Worm (Caenorhabditis elegans): ENCODE results near the gene Y67A10A.7.

Gene Y67A10A.7

DNA sequence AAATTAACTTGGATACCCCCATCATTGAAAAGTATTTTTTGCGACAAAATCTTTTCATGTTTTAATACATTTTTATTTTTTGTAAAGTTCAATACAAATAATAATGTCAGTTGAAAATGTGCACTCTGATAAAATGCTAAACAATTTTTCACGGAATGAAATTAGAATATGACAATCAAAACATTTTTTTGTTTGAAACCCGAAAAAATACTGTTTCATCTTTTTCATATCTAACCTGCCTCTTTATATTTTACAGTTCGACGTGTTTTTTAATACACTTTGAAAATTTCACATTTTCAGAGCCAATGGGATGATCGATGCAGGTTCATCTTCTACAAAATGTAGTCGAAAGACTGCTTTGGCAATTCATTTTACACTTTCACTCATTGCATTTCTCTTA lies 19.9 kb downstream of the Y67A10A.7 start, which contains the start of gene clc-8:
Gene clc-8 (plus strand): TSS at position 301 of the 400 bp plus-strand sequence.
- TF ChIP-seq ceh-13 (GFP tag; optimal IDR thresholded peaks at IDR 0.05) = no peak
- no peak for TF ChIP-seq pes-1 (GFP tag; IDR thresholded peaks at IDR 0.05)
- TF ChIP-seq hmbx-1 (tag; optimal IDR thresholded peaks at IDR 0.05) = no peak
- TF ChIP-seq hnd-1 (tag; optimal IDR thresholded peaks at IDR 0.05) = no peak
- no peak for TF ChIP-seq ets-7 (tag; optimal IDR thresholded peaks at IDR 0.05)
- no peak for TF ChIP-seq scrt-1 (GFP tag; IDR thresholded peaks at IDR 0.05)
- TF ChIP-seq sea-1 (GFP tag; conservative IDR thresholded peaks at IDR 0.05) = no peak
- no peak for TF ChIP-seq ceh-36 (tag; optimal IDR thresholded peaks at IDR 0.05)
- TF ChIP-seq ama-1 (optimal IDR thresholded peaks at IDR 0.05) = no peak
- no peak for TF ChIP-seq tbx-37 (GFP tag; conservative IDR thresholded peaks at IDR 0.05)
- TF ChIP-seq flt-1 (GFP tag; IDR thresholded peaks at IDR 0.05) = no peak
- TF ChIP-seq tra-4 (tag; optimal IDR thresholded peaks at IDR 0.05) = no peak
- no peak for TF ChIP-seq tbx-11 (GFP tag; IDR thresholded peaks at IDR 0.05)
- no peak for TF ChIP-seq B0310.2 (tag; optimal IDR thresholded peaks at IDR 0.05)
- TF ChIP-seq F13C5.2 (tag; optimal IDR thresholded peaks at IDR 0.05) = no peak

DNA sequence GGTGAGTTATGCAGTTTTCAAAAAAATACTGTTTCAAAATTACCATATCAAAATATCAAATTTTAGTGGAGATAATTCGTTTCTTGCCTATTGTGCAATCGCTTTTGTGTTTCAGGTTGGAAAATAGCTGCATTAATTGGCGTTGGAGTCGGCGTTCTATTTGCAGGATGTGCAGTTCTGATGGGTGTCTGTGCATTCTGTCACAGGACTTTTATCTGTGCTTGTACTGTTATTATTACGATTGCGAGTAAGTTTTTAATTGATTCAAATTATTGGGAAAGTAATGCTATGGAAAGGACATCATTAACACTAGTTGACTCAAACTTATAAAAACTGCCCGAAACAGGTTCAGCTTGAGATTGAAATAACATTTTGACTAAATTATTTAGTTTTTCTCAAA lies 20.9 kb downstream of the Y67A10A.7 start:
- no peak for TF ChIP-seq sea-1 (GFP tag; conservative IDR thresholded peaks at IDR 0.05)
- no peak for TF ChIP-seq hmg-4 (GFP tag; optimal IDR thresholded peaks at IDR 0.05)
- no peak for TF ChIP-seq hmbx-1 (tag; optimal IDR thresholded peaks at IDR 0.05)
- TF ChIP-seq B0310.2 (tag; optimal IDR thresholded peaks at IDR 0.05) = no peak
- no peak for TF ChIP-seq tra-4 (tag; optimal IDR thresholded peaks at IDR 0.05)
- TF ChIP-seq pes-1 (GFP tag; IDR thresholded peaks at IDR 0.05) = no peak
- no peak for TF ChIP-seq scrt-1 (GFP tag; IDR thresholded peaks at IDR 0.05)
- no peak for TF ChIP-seq ceh-13 (GFP tag; optimal IDR thresholded peaks at IDR 0.05)
- TF ChIP-seq ceh-36 (tag; optimal IDR thresholded peaks at IDR 0.05) = no peak
- TF ChIP-seq ama-1 (optimal IDR thresholded peaks at IDR 0.05) = no peak
- TF ChIP-seq tbx-37 (GFP tag; conservative IDR thresholded peaks at IDR 0.05) = no peak
- TF ChIP-seq tbx-11 (GFP tag; IDR thresholded peaks at IDR 0.05) = no peak
- TF ChIP-seq aly-1 (tag; optimal IDR thresholded peaks at IDR 0.05) = no peak
- no peak for TF ChIP-seq flt-1 (GFP tag; IDR thresholded peaks at IDR 0.05)
- TF ChIP-seq ets-7 (tag; optimal IDR thresholded peaks at IDR 0.05) = no peak
- no peak for TF ChIP-seq hnd-1 (tag; optimal IDR thresholded peaks at IDR 0.05)
- TF ChIP-seq F13C5.2 (tag; optimal IDR thresholded peaks at IDR 0.05) = no peak

- TF ChIP-seq ceh-36 (tag; optimal IDR thresholded peaks at IDR 0.05) (no peak), scrt-1 (GFP tag; IDR thresholded peaks at IDR 0.05) (no peak), tbx-11 (GFP tag; IDR thresholded peaks at IDR 0.05) (no peak), tbx-37 (GFP tag; conservative IDR thresholded peaks at IDR 0.05) (no peak), hmbx-1 (tag; optimal IDR thresholded peaks at IDR 0.05) (no peak), flt-1 (GFP tag; IDR thresholded peaks at IDR 0.05) (no peak)
Observed at ce11 chrIV:14395531-14395930, 21.6 kb downstream of the Y67A10A.7 start.

- TF ChIP-seq hmbx-1 (tag; optimal IDR thresholded peaks at IDR 0.05) (no peak), ets-7 (tag; optimal IDR thresholded peaks at IDR 0.05) (no peak), ceh-13 (GFP tag; optimal IDR thresholded peaks at IDR 0.05) (no peak), sea-1 (GFP tag; conservative IDR thresholded peaks at IDR 0.05) (no peak), hmg-4 (GFP tag; optimal IDR thresholded peaks at IDR 0.05) (no peak), pes-1 (GFP tag; IDR thresholded peaks at IDR 0.05) (no peak), hnd-1 (tag; optimal IDR thresholded peaks at IDR 0.05) (no peak), F13C5.2 (tag; optimal IDR thresholded peaks at IDR 0.05) (no peak), ama-1 (optimal IDR thresholded peaks at IDR 0.05) (no peak), B0310.2 (tag; optimal IDR thresholded peaks at IDR 0.05) (no peak), flt-1 (GFP tag; IDR thresholded peaks at IDR 0.05) (no peak), ceh-36 (tag; optimal IDR thresholded peaks at IDR 0.05) (no peak), tra-4 (tag; optimal IDR thresholded peaks at IDR 0.05) (no peak), aly-1 (tag; optimal IDR thresholded peaks at IDR 0.05) (no peak), tbx-11 (GFP tag; IDR thresholded peaks at IDR 0.05) (no peak), scrt-1 (GFP tag; IDR thresholded peaks at IDR 0.05) (no peak), tbx-37 (GFP tag; conservative IDR thresholded peaks at IDR 0.05) (no peak)
Observed at ce11 chrIV:14408569-14408968, 34.7 kb downstream of the Y67A10A.7 start.

DNA sequence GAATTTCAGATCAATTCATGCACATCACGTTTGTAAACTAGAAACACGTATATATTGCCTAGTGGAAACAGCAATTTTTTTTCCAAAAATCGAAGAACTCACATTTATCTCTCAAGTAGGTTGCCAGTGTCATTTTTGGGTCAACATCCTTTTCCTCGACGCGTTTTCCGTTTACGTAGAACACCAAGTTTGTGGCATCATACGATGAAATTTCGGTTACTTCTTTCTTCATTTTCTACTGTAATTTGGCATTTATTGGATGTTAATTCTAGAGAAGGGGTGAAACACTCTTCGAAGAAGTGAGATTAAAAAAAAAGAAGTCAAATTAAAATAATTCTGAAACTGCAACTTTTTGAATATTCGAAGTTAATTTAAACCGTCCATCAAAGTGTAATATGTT lies 38.7 kb downstream of the Y67A10A.7 start, which contains the start of gene xdh-1:
Gene xdh-1 (minus strand): TSS at position 240 of the 400 bp plus-strand sequence.
- TF ChIP-seq ceh-13 (GFP tag; optimal IDR thresholded peaks at IDR 0.05) (no peak), tra-4 (tag; optimal IDR thresholded peaks at IDR 0.05) (no peak), tbx-11 (GFP tag; IDR thresholded peaks at IDR 0.05) (no peak), hmbx-1 (tag; optimal IDR thresholded peaks at IDR 0.05) (no peak), flt-1 (GFP tag; IDR thresholded peaks at IDR 0.05) (no peak), hmg-4 (GFP tag; optimal IDR thresholded peaks at IDR 0.05) (no peak), ets-7 (tag; optimal IDR thresholded peaks at IDR 0.05) (no peak), tbx-37 (GFP tag; conservative IDR thresholded peaks at IDR 0.05) (no peak), ceh-36 (tag; optimal IDR thresholded peaks at IDR 0.05) (no peak), B0310.2 (tag; optimal IDR thresholded peaks at IDR 0.05) (no peak), ama-1 (optimal IDR thresholded peaks at IDR 0.05) (no peak), hnd-1 (tag; optimal IDR thresholded peaks at IDR 0.05) (no peak), pes-1 (GFP tag; IDR thresholded peaks at IDR 0.05) (no peak), aly-1 (tag; optimal IDR thresholded peaks at IDR 0.05) (no peak), scrt-1 (GFP tag; IDR thresholded peaks at IDR 0.05) (no peak), F13C5.2 (tag; optimal IDR thresholded peaks at IDR 0.05) (no peak), sea-1 (GFP tag; conservative IDR thresholded peaks at IDR 0.05) (no peak)

DNA sequence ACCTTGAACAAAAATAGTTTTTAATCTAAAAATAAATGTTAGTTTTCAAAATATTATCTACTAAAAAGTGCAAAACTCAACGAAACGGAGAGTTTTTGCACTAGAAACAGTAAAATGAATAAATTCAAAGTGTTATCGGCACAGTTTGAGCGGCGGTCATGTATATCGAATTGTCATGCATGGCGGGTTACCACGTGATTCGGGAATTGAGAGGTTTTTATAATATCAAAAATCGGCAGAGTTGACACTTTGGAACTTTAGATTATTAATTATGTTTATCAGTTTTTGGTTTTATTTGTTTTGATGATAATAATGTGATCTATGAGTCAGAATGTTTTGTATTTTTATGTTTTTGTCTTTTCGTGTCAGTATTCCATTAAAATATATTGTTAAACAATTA lies 39.5 kb downstream of the Y67A10A.7 start:
- TF ChIP-seq pes-1 (GFP tag; IDR thresholded peaks at IDR 0.05) = no peak
- TF ChIP-seq B0310.2 (tag; optimal IDR thresholded peaks at IDR 0.05) = no peak
- no peak for TF ChIP-seq tbx-11 (GFP tag; IDR thresholded peaks at IDR 0.05)
- no peak for TF ChIP-seq sea-1 (GFP tag; conservative IDR thresholded peaks at IDR 0.05)
- TF ChIP-seq scrt-1 (GFP tag; IDR thresholded peaks at IDR 0.05) = no peak
- no peak for TF ChIP-seq ama-1 (optimal IDR thresholded peaks at IDR 0.05)
- TF ChIP-seq tra-4 (tag; optimal IDR thresholded peaks at IDR 0.05) = no peak
- TF ChIP-seq hmbx-1 (tag; optimal IDR thresholded peaks at IDR 0.05) = no peak
- TF ChIP-seq hnd-1 (tag; optimal IDR thresholded peaks at IDR 0.05) = no peak
- no peak for TF ChIP-seq tbx-37 (GFP tag; conservative IDR thresholded peaks at IDR 0.05)
- TF ChIP-seq ets-7 (tag; optimal IDR thresholded peaks at IDR 0.05) = no peak
- no peak for TF ChIP-seq ceh-13 (GFP tag; optimal IDR thresholded peaks at IDR 0.05)
- TF ChIP-seq F13C5.2 (tag; optimal IDR thresholded peaks at IDR 0.05) = no peak
- no peak for TF ChIP-seq flt-1 (GFP tag; IDR thresholded peaks at IDR 0.05)
- no peak for TF ChIP-seq aly-1 (tag; optimal IDR thresholded peaks at IDR 0.05)
- TF ChIP-seq ceh-36 (tag; optimal IDR thresholded peaks at IDR 0.05) = no peak
- TF ChIP-seq hmg-4 (GFP tag; optimal IDR thresholded peaks at IDR 0.05) = no peak

- no peak for TF ChIP-seq aly-1 (tag; optimal IDR thresholded peaks at IDR 0.05)
- no peak for TF ChIP-seq ceh-13 (GFP tag; optimal IDR thresholded peaks at IDR 0.05)
- TF ChIP-seq hmg-4 (GFP tag; optimal IDR thresholded peaks at IDR 0.05) = no peak
- TF ChIP-seq ama-1 (optimal IDR thresholded peaks at IDR 0.05) = no peak
- no peak for TF ChIP-seq ets-7 (tag; optimal IDR thresholded peaks at IDR 0.05)
- TF ChIP-seq ceh-36 (tag; optimal IDR thresholded peaks at IDR 0.05) = no peak
- no peak for TF ChIP-seq B0310.2 (tag; optimal IDR thresholded peaks at IDR 0.05)
- no peak for TF ChIP-seq sea-1 (GFP tag; conservative IDR thresholded peaks at IDR 0.05)
- TF ChIP-seq tra-4 (tag; optimal IDR thresholded peaks at IDR 0.05) = no peak
Observed at ce11 chrIV:14414200-14414599, 40.3 kb downstream of the Y67A10A.7 start.
